Fruit fly (Drosophila melanogaster) whole organism, wandering third instar larva: ENCODE measurements around the gene CG7974.

ENCODE experiments used
- Dfd ChIP-seq: fragments of >200 bp; optimal IDR thresholded peaks from 2 replicates; lab custom pipeline; 2017; ENCODE audit warnings: missing biosample characterization, missing genetic modification characterization
- Dif ChIP-seq: fragments of 200-275, 200-300 bp; sonication (Bioruptor generic); optimal IDR thresholded peaks from 2 replicates; lab custom pipeline; 2018; ENCODE audit warnings: missing biosample characterization, missing genetic modification characterization; ENCODE audit not compliant: partially characterized antibody
- GATAd ChIP-seq: sonication (Bioruptor generic); optimal IDR thresholded peaks from 2 replicates; lab custom pipeline; 2016; ENCODE audit warnings: missing biosample characterization, missing genetic modification characterization
- HLH106 ChIP-seq: fragments of 200-800 bp; optimal IDR thresholded peaks from 3 replicates; lab custom pipeline; 2019; ENCODE audit warnings: missing biosample characterization, mild to moderate bottlenecking, missing genetic modification characterization, moderate library complexity
- Hnf4 ChIP-seq: fragments of 200-800 bp; sonication (Bioruptor generic); optimal IDR thresholded peaks from 2 replicates; lab custom pipeline; 2016; ENCODE audit warnings: missing biosample characterization, mild to moderate bottlenecking, missing genetic modification characterization
- Hr83 ChIP-seq: fragments of 200-300 bp; sonication (Bioruptor generic); optimal IDR thresholded peaks from 2 replicates; lab custom pipeline; 2016; ENCODE audit warnings: missing biosample characterization, mild to moderate bottlenecking, missing genetic modification characterization, moderate library complexity; ENCODE audit not compliant: poor library complexity, severe bottlenecking
- Jra ChIP-seq: sonication (Bioruptor generic); optimal IDR thresholded peaks from 2 replicates; lab custom pipeline; 2016; ENCODE audit warnings: missing biosample characterization, missing genetic modification characterization
- Mio ChIP-seq: sonication (Bioruptor generic); optimal IDR thresholded peaks from 2 replicates; lab custom pipeline; 2016; ENCODE audit warnings: missing biosample characterization, missing genetic modification characterization
- OdsH ChIP-seq: fragments of 200-800 bp; sonication (Bioruptor generic); optimal IDR thresholded peaks from 2 replicates; lab custom pipeline; 2016; ENCODE audit warnings: missing biosample characterization, mild to moderate bottlenecking, missing genetic modification characterization
- Rel ChIP-seq, 2 experiments: fragments of 200-800 bp; sonication (Bioruptor generic) in 1 of 2; optimal IDR thresholded peaks; 2 replicates in 1 of 2; 3 replicates in 1 of 2; lab custom pipeline; 2016 to 2019; ENCODE audit warnings: mild to moderate bottlenecking in 2 of 2, missing biosample characterization in 2 of 2, missing genetic modification characterization in 2 of 2, moderate library complexity in 1 of 2
- Sp1 ChIP-seq: fragments of 200-800 bp; sonication (Bioruptor generic); optimal IDR thresholded peaks from 3 replicates; lab custom pipeline; 2019; ENCODE audit warnings: missing biosample characterization, mild to moderate bottlenecking, missing genetic modification characterization, moderate library complexity
- Vsx2 ChIP-seq: fragments of 200-300, 225-300 bp; sonication (Bioruptor generic); optimal IDR thresholded peaks from 2 replicates; lab custom pipeline; 2018; ENCODE audit warnings: missing biosample characterization, missing genetic modification characterization; ENCODE audit not compliant: partially characterized antibody
- brk ChIP-seq: fragments of 200-800 bp; sonication (Bioruptor generic); optimal IDR thresholded peaks from 2 replicates; lab custom pipeline; 2016; ENCODE audit warnings: missing biosample characterization, mild to moderate bottlenecking, missing genetic modification characterization
- dl ChIP-seq, 2 experiments: fragments of 175-275, 200-275 bp in 1 of 2; fragments of 200-275 bp in 1 of 2; sonication (Bioruptor generic); optimal IDR thresholded peaks; lab custom pipeline; 2018; ENCODE audit warnings: mild to moderate bottlenecking in 2 of 2, missing biosample characterization in 2 of 2, missing genetic modification characterization in 2 of 2, moderate library complexity in 2 of 2; ENCODE audit not compliant: partially characterized antibody in 2 of 2, insufficient read depth in 1 of 2
- dmrt93B ChIP-seq: fragments of 200-800 bp; sonication (Bioruptor generic); optimal IDR thresholded peaks from 2 replicates; lab custom pipeline; 2018; ENCODE audit warnings: missing biosample characterization, mild to moderate bottlenecking, missing genetic modification characterization
- dsf ChIP-seq: sonication (Bioruptor generic); optimal IDR thresholded peaks from 2 replicates; lab custom pipeline; 2016; ENCODE audit warnings: missing biosample characterization, missing genetic modification characterization, borderline replicate concordance
- ey ChIP-seq: fragments of 200-800 bp; sonication (Bioruptor generic); optimal IDR thresholded peaks from 2 replicates; lab custom pipeline; 2016; ENCODE audit warnings: missing biosample characterization, missing genetic modification characterization
- foxo ChIP-seq, 2 experiments: fragments of 200-800 bp; sonication (Bioruptor generic); optimal IDR thresholded peaks; 2 replicates in 1 of 2; 3 replicates in 1 of 2; lab custom pipeline; 2016 to 2017; ENCODE audit warnings: missing biosample characterization in 2 of 2, missing genetic modification characterization in 2 of 2
- fru ChIP-seq: fragments of 200-800 bp; sonication (Bioruptor generic); optimal IDR thresholded peaks from 3 replicates; lab custom pipeline; 2016; ENCODE audit warnings: missing biosample characterization, mild to moderate bottlenecking, missing genetic modification characterization
- h ChIP-seq: fragments of 200-800 bp; sonication (Bioruptor generic); optimal IDR thresholded peaks from 3 replicates; lab custom pipeline; 2016; ENCODE audit warnings: missing biosample characterization, mild to moderate bottlenecking, missing genetic modification characterization
- jim ChIP-seq: fragments of 175-275, 200-325 bp; sonication (Bioruptor generic); optimal IDR thresholded peaks from 2 replicates; lab custom pipeline; 2016; ENCODE audit warnings: missing biosample characterization, mild to moderate bottlenecking, missing genetic modification characterization
- lola ChIP-seq: fragments of >200 bp; optimal IDR thresholded peaks from 2 replicates; lab custom pipeline; 2017; ENCODE audit warnings: missing biosample characterization, missing genetic modification characterization
- pan ChIP-seq: fragments of >200 bp; optimal IDR thresholded peaks from 2 replicates; lab custom pipeline; 2017
- psq ChIP-seq: fragments of 200-800 bp; sonication (Bioruptor generic); optimal IDR thresholded peaks from 3 replicates; lab custom pipeline; 2017; ENCODE audit warnings: missing biosample characterization, mild to moderate bottlenecking, missing genetic modification characterization, moderate library complexity
- rgr ChIP-seq: fragments of 200-800 bp; sonication (Bioruptor generic); optimal IDR thresholded peaks from 3 replicates; lab custom pipeline; 2016; ENCODE audit warnings: missing biosample characterization, mild to moderate bottlenecking, missing genetic modification characterization
- sv ChIP-seq: fragments of 200-800 bp; sonication (Bioruptor generic); optimal IDR thresholded peaks from 3 replicates; lab custom pipeline; 2016; ENCODE audit warnings: missing biosample characterization, missing genetic modification characterization
- tai ChIP-seq: sonication (Bioruptor generic); optimal IDR thresholded peaks from 2 replicates; lab custom pipeline; 2016; ENCODE audit warnings: missing biosample characterization, missing genetic modification characterization
- usp ChIP-seq: fragments of >200 bp; optimal IDR thresholded peaks from 2 replicates; lab custom pipeline; 2017; ENCODE audit warnings: missing biosample characterization, missing genetic modification characterization

The CG7974 gene

DNA sequence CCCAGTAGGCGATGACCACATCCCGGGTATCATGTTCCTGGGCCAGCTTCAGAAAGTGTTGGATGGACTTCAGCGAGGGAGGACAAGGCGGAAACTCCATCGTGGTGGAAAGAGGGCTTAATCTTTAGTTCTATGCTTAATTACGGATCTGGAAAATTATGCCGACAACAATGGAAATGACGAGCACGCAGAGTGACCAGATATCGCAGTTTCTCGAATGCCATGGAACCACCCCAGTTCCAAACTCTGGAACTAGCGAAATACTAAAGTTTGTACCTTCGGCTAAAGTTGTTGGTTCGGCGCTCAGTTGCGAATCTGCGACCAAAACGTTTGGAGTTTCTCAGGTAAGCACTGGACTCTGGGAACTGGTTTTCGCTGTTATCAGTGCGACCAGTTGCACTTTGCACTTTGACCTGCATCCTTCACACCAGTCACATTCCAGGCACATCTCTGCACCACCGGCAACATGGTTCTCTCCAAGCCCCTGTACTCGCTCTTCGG is 12.2 kb upstream of the CG7974 start, which contains the start of the genes CG7970 and Vta1:
Gene CG7970 (plus strand): TSS at position 51 of the 501 bp plus-strand sequence.
Gene Vta1 (minus strand): TSS at position 201 of the 501 bp plus-strand sequence.
- TF ChIP-seq usp (GFP tag; lab: Kevin White, UChicago) = no peak
- TF ChIP-seq Dfd = no peak
- peak; percentile 35 for TF ChIP-seq Hr83 (GFP tag; lab: Kevin White, UChicago)
- no peak for TF ChIP-seq OdsH (GFP tag; lab: Kevin White, UChicago)
- TF ChIP-seq jim (GFP tag; lab: Kevin White, UChicago) = no peak

DNA sequence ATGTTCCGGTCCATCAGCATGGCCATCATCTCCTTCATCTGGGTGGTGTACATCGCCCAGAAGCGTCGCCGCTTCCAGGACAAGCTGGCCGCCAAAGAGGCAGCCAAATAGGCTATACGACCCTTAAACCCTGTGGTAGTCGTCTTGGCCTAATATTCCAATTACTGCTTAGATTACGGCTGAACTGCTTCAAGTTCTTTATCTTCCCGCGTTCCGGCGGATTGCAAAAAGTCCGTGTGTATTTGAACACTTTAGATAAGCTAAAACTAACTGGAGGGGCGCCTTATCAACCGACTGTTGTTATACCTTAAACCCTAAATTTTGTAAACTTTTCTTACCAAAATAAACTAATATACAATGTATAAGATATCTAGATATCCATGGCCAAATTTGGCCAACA is 11.2 kb upstream of the CG7974 start:
- no peak for TF ChIP-seq Sp1 (GFP tag; lab: Kevin White, UChicago)
- no peak for TF ChIP-seq pan (lab: Kevin White, UChicago)
- TF ChIP-seq HLH106 (tag; lab: Kevin White, UChicago) = no peak
- no peak for TF ChIP-seq Hnf4 (GFP tag; lab: Kevin White, UChicago)
- TF ChIP-seq Dfd = no peak
- TF ChIP-seq Vsx2 = no peak

DNA sequence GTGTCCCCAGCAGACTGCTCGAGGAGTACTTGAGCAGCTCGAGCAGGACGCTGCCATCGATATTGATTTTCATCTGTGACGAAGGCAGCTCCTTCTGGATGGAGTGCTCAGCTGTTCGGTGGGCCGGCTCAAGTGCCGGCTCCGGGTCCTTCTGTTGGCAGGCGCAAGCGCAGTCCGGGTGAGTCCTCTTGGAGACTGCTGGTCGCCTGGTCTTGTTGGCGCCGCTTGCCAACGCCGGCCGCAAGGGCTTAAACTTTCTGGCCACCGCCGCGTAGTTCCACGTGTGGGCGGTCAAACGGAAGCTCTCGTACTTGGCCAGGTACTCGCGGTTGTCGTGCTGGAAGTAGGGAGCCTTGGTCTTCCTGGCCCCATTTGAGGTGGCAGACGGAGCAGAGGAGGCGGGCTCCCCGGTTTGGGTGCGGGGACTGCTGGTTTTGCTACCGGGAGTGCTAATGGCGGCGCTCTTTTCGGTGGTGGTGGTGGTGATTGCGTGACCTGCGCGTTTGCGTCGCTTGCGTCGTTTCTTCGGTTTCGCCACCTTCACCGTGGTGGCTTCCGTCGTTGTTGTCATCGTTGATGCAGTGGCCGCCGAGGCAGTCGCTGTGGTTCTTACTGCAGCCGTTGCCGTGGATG is 3.1 kb upstream of the CG7974 start:
- TF ChIP-seq HLH106 (tag; lab: Kevin White, UChicago) = no peak
- no peak for TF ChIP-seq dsf (GFP tag; lab: Kevin White, UChicago)
- no peak for TF ChIP-seq sv
- no peak for TF ChIP-seq foxo (GFP tag; optimal IDR thresholded peaks at IDR 0.05; lab: Kevin White, UChicago)
- TF ChIP-seq Rel (GFP tag; optimal IDR thresholded peaks at IDR 0.05; lab: Kevin White, UChicago) = no peak
- TF ChIP-seq Rel (tag; optimal IDR thresholded peaks at IDR 0.05; lab: Kevin White, UChicago) = no peak
- TF ChIP-seq GATAd = no peak
- no peak for TF ChIP-seq tai (GFP tag; lab: Kevin White, UChicago)
- TF ChIP-seq brk (GFP tag; lab: Kevin White, UChicago) = no peak
- no peak for TF ChIP-seq Dfd
- TF ChIP-seq lola (GFP tag; lab: Kevin White, UChicago) = no peak
- no peak for TF ChIP-seq dmrt93B (GFP tag; lab: Kevin White, UChicago)
- TF ChIP-seq psq (GFP tag; lab: Kevin White, UChicago) = no peak
- no peak for TF ChIP-seq dl (GFP tag; optimal IDR thresholded peaks at IDR 0.05; lab: Kevin White, UChicago; ENCODE audit: insufficient read depth in 1 of 2, partially characterized antibody in 2 of 2)
- no peak for TF ChIP-seq Dif

DNA sequence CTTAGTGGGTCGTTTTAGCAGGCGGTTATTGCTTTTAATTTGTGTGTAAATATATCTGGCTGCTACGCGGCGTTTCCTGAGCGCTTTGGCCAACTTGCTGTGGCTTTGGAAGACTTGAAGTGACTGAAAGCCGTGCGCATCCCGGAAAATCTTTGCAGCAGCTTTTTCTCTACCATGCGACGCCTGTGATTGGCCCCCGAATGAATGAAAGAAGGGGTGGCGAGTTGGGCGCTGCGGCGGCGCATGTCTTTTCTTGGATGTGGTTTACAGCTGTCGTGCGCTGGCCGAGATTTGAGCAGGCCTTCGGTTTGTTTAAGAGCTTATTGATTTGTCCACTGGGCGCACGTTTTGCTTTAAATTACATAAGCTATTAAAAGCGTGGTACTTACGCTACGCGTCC is 1.4 kb upstream of the CG7974 start:
- TF ChIP-seq usp (GFP tag; lab: Kevin White, UChicago) (no peak), Vsx2 (no peak), Dif (peak; percentile 31), Hnf4 (GFP tag; lab: Kevin White, UChicago) (no peak)

DNA sequence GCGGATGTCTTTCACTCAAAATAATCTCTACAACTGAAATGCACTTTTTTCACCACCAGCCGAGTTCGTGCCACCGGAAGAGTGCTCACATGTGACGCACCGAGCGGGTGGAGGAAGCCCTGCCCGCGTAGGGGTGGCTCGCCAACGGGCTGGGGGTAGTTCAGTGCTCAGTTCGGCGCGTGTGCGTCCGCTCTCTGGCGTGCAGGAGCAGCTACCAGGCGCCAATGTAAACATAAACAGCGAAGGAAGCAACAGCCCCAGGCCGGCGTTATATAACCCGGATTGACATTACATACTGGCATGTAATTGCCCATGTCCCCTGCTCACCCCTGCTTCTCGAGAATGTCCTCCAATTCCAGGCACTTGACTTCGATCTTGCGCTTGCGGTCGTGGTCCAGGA is 733 bp upstream of the CG7974 start:
- TF ChIP-seq GATAd (no peak), Jra (GFP tag; lab: Kevin White, UChicago) (no peak), Vsx2 (no peak), fru (GFP tag; lab: Kevin White, UChicago) (no peak), jim (GFP tag; lab: Kevin White, UChicago) (no peak), dsf (GFP tag; lab: Kevin White, UChicago) (no peak), rgr (GFP tag; lab: Kevin White, UChicago) (no peak), Rel (GFP tag; optimal IDR thresholded peaks at IDR 0.05; lab: Kevin White, UChicago) (no peak), Rel (tag; optimal IDR thresholded peaks at IDR 0.05; lab: Kevin White, UChicago) (no peak), dl (GFP tag; optimal IDR thresholded peaks at IDR 0.05; lab: Kevin White, UChicago; ENCODE audit: insufficient read depth in 1 of 2, partially characterized antibody in 2 of 2) (no peak), Dif (no peak), tai (GFP tag; lab: Kevin White, UChicago) (no peak), h (GFP tag; lab: Kevin White, UChicago) (no peak), psq (GFP tag; lab: Kevin White, UChicago) (no peak), ey (GFP tag; lab: Kevin White, UChicago) (no peak), Mio (GFP tag; lab: Kevin White, UChicago) (no peak)
